Worm (Caenorhabditis elegans) whole organism, L1 larva: Measurements from ENCODE around the gene pals-29.
"Not testable (repeated sequence)": the region's sequence is repeated elsewhere in the genome, so short reads cannot be mapped to it uniquely, and the experiment has no call there.

Experiments
- C04F5.9 ChIP-seq: sonication (generic microtip); optimal IDR thresholded peaks from 2 replicates; lab custom pipeline; 2016; ENCODE audit warnings: missing genetic modification characterization, missing compliant biosample characterization
- C16A3.4 ChIP-seq: fragments of 150-350 bp; optimal IDR thresholded peaks from 2 replicates; lab custom pipeline; 2014; ENCODE audit warnings: missing biosample characterization, missing genetic modification characterization
- C34B4.2 ChIP-seq: sonication (generic microtip); optimal IDR thresholded peaks from 2 replicates; lab custom pipeline; 2017; ENCODE audit warnings: mild to moderate bottlenecking, missing genetic modification characterization, missing compliant biosample characterization
- alr-1 ChIP-seq: fragments of 200-800 bp; sonication (Bioruptor generic); optimal IDR thresholded peaks from 2 replicates; lab custom pipeline; 2018; ENCODE audit warnings: borderline replicate concordance, mild to moderate bottlenecking, missing genetic modification characterization, missing compliant biosample characterization
- ceh-63 ChIP-seq: fragments of 200-800 bp; sonication (Bioruptor generic); optimal IDR thresholded peaks from 2 replicates; lab custom pipeline; 2018; ENCODE audit warnings: mild to moderate bottlenecking, missing genetic modification characterization, missing compliant biosample characterization
- ceh-82 ChIP-seq, 3 experiments: fragments of 150-350 bp in 1 of 3; sonication (generic microtip) in 2 of 3; optimal IDR thresholded peaks; 2 replicates each; lab custom pipeline; 2014 to 2017; ENCODE audit warnings: missing biosample characterization in 3 of 3, missing genetic modification characterization in 3 of 3
- ceh-88 ChIP-seq: fragments of 200-800 bp; sonication (Bioruptor generic); IDR thresholded peaks from 2 replicates; pipeline ENCODE4 v1.3.6; 2022; ENCODE audit warnings: missing genetic modification characterization, missing compliant biosample characterization
- ceh-90 ChIP-seq: sonication (generic microtip); optimal IDR thresholded peaks from 2 replicates; lab custom pipeline; 2016; ENCODE audit warnings: missing genetic modification characterization, missing compliant biosample characterization
- ces-1 ChIP-seq: fragments of 150-350 bp; optimal IDR thresholded peaks from 2 replicates; lab custom pipeline; 2014; ENCODE audit warnings: missing biosample characterization, missing genetic modification reagents, missing genetic modification characterization
- efl-1 ChIP-seq, 4 experiments: fragments of 150-350 bp; optimal IDR thresholded peaks in 3 of 4; peaks in 1 of 4; 1 replicate in 1 of 4; 2 replicates in 3 of 4; lab custom pipeline; 2014; ENCODE audit warnings: missing biosample characterization in 2 of 4, missing genetic modification characterization in 2 of 4, missing genetic modification reagents in 2 of 4
- elt-3 ChIP-seq, 6 experiments: fragments of 150-350 bp in 1 of 6; sonication (generic microtip); optimal IDR thresholded peaks; 2 replicates each; lab custom pipeline; 2017 to 2018; ENCODE audit warnings: missing biosample characterization in 6 of 6, missing genetic modification characterization in 6 of 6, inconsistent platforms in 1 of 6
- fkh-10 ChIP-seq: sonication (generic microtip); optimal IDR thresholded peaks from 2 replicates; lab custom pipeline; 2017; ENCODE audit warnings: missing biosample characterization, missing genetic modification reagents, missing genetic modification characterization
- fkh-4 ChIP-seq: sonication (generic microtip); optimal IDR thresholded peaks from 2 replicates; lab custom pipeline; 2016; ENCODE audit warnings: missing compliant biosample characterization, missing genetic modification characterization, borderline replicate concordance
- hlh-4 ChIP-seq: sonication (generic microtip); optimal IDR thresholded peaks from 2 replicates; lab custom pipeline; 2016; ENCODE audit warnings: mild to moderate bottlenecking, missing genetic modification characterization, missing compliant biosample characterization
- isw-1 ChIP-seq: fragments of 200-800 bp; sonication (Bioruptor generic); IDR thresholded peaks from 2 replicates; pipeline ENCODE4 v1.3.6; 2022; ENCODE audit warnings: missing genetic modification characterization, missing compliant biosample characterization
- lin-13 ChIP-seq: fragments of 150-350 bp; optimal IDR thresholded peaks from 2 replicates; lab custom pipeline; 2014; ENCODE audit warnings: missing biosample characterization, missing genetic modification reagents, missing genetic modification characterization
- lin-15B ChIP-seq: fragments of 150-350 bp; sonication (generic microtip); optimal IDR thresholded peaks from 3 replicates; lab custom pipeline; 2014; ENCODE audit warnings: missing biosample characterization, missing genetic modification characterization
- lin-35 ChIP-seq, 2 experiments: fragments of 150-350 bp; optimal IDR thresholded peaks; 2 replicates each; lab custom pipeline; 2014; ENCODE audit warnings: missing biosample characterization in 2 of 2, missing genetic modification characterization in 2 of 2, missing genetic modification reagents in 2 of 2
- lin-39 ChIP-seq: fragments of 150-350 bp; optimal IDR thresholded peaks from 2 replicates; lab custom pipeline; 2014; ENCODE audit warnings: missing biosample characterization, missing genetic modification reagents, missing genetic modification characterization
- lir-3 ChIP-seq: sonication (generic microtip); optimal IDR thresholded peaks from 2 replicates; lab custom pipeline; 2016; ENCODE audit warnings: mild to moderate bottlenecking, missing genetic modification characterization, moderate library complexity, missing compliant biosample characterization; ENCODE audit not compliant: poor library complexity
- lsy-2 ChIP-seq, 2 experiments: fragments of 150-350 bp; optimal IDR thresholded peaks; 2 replicates each; lab custom pipeline; 2014; ENCODE audit warnings: missing biosample characterization in 2 of 2, missing genetic modification characterization in 2 of 2
- mab-9 ChIP-seq: fragments of 200-800 bp; sonication (Bioruptor generic); IDR thresholded peaks from 2 replicates; pipeline ENCODE4 v1.3.6; 2022; ENCODE audit warnings: missing genetic modification reagents, missing genetic modification characterization, missing compliant biosample characterization
- mdl-1 ChIP-seq, 2 experiments: fragments of 150-350 bp; optimal IDR thresholded peaks; 2 replicates each; lab custom pipeline; 2014 to 2017; ENCODE audit warnings: missing biosample characterization in 2 of 2, missing genetic modification characterization in 2 of 2, inconsistent platforms in 1 of 2
- mef-2 ChIP-seq: fragments of 150-350 bp; optimal IDR thresholded peaks from 2 replicates; lab custom pipeline; 2014; ENCODE audit warnings: missing biosample characterization, missing genetic modification characterization
- nhr-11 ChIP-seq: fragments of 150-350 bp; optimal IDR thresholded peaks from 2 replicates; lab custom pipeline; 2014; ENCODE audit warnings: missing biosample characterization, missing genetic modification characterization
- nhr-12 ChIP-seq: sonication (generic microtip); optimal IDR thresholded peaks from 2 replicates; lab custom pipeline; 2017; ENCODE audit warnings: missing biosample characterization, missing genetic modification characterization
- nhr-20 ChIP-seq: sonication (generic microtip); optimal IDR thresholded peaks from 2 replicates; lab custom pipeline; 2016; ENCODE audit warnings: mild to moderate bottlenecking, missing genetic modification characterization, missing compliant biosample characterization
- nhr-76 ChIP-seq: sonication (generic microtip); optimal IDR thresholded peaks from 2 replicates; lab custom pipeline; 2017; ENCODE audit warnings: missing biosample characterization, missing genetic modification characterization
- nhr-77 ChIP-seq: fragments of 150-350 bp; optimal IDR thresholded peaks from 2 replicates; lab custom pipeline; 2014; ENCODE audit warnings: missing biosample characterization, missing genetic modification characterization
- nhr-85 ChIP-seq: sonication (generic microtip); peaks from one replicate; lab custom pipeline; 2016; ENCODE audit warnings: missing genetic modification characterization, inconsistent platforms, missing compliant biosample characterization
- pag-3 ChIP-seq: sonication (generic microtip); optimal IDR thresholded peaks from 2 replicates; lab custom pipeline; 2017; ENCODE audit warnings: missing genetic modification characterization, mild to moderate bottlenecking, missing compliant biosample characterization, antibody characterized with exemption, borderline replicate concordance; ENCODE audit not compliant: insufficient read depth
- pax-3 ChIP-seq: fragments of 200-800 bp; sonication (Bioruptor generic); optimal IDR thresholded peaks from 2 replicates; lab custom pipeline; 2018; ENCODE audit warnings: mild to moderate bottlenecking, missing genetic modification characterization, moderate library complexity, missing compliant biosample characterization
- snpc-4 ChIP-seq: fragments of 150-350 bp; optimal IDR thresholded peaks from 2 replicates; lab custom pipeline; 2014; ENCODE audit warnings: missing biosample characterization, missing genetic modification characterization
- tbx-2 ChIP-seq: sonication (generic microtip); optimal IDR thresholded peaks from 2 replicates; lab custom pipeline; 2016; ENCODE audit warnings: missing genetic modification characterization, missing compliant biosample characterization
- unc-86 ChIP-seq: sonication (generic microtip); optimal IDR thresholded peaks from 2 replicates; lab custom pipeline; 2016; ENCODE audit warnings: missing genetic modification characterization, missing compliant biosample characterization
- vab-15 ChIP-seq: sonication (generic microtip); optimal IDR thresholded peaks from 2 replicates; lab custom pipeline; 2017; ENCODE audit warnings: missing genotype, mild to moderate bottlenecking, missing genetic modification characterization, missing compliant biosample characterization

Gene pals-29

DNA sequence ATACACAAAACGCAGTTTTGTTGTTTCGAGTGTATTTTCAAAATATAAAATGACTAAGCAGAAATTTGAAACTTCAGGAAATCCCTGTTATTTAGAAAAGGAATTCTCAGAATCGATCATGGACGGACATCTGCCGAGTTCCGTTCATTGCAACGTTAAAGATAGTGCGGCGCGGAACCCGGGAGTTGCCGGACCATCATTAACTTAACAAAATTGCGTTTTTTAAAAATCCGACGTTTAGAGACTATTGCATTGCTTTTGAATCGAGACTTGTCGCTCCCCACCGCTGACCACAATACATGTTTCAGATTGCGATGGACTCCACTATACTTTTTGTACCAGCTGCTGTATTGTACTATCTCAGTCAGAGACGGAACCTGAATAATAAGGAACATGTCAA is 12.4 kb downstream of the pals-29 start:
- no peak for TF ChIP-seq nhr-76 (tag; lab: Kevin White, UChicago)
- no peak for TF ChIP-seq lsy-2 (tag; optimal IDR thresholded peaks at IDR 0.05; lab: Kevin White, UChicago)
- TF ChIP-seq ceh-88 (GFP tag; lab: Robert Waterston, UW), result no peak
- no peak for TF ChIP-seq ces-1 (GFP tag; lab: Kevin White, UChicago)
- TF ChIP-seq hlh-4 (tag; lab: Kevin White, UChicago), result no peak
- TF ChIP-seq nhr-12, result no peak
- no peak for TF ChIP-seq isw-1 (GFP tag; lab: Robert Waterston, UW)
- no peak for TF ChIP-seq C04F5.9
- no peak for TF ChIP-seq fkh-4 (tag; lab: Kevin White, UChicago)
- no peak for TF ChIP-seq mdl-1 (tag; optimal IDR thresholded peaks at IDR 0.05; lab: Kevin White, UChicago)
- TF ChIP-seq ceh-63 (GFP tag; lab: Kevin White, UChicago), result no peak
- no peak for TF ChIP-seq nhr-85 (tag; lab: Kevin White, UChicago)
- TF ChIP-seq nhr-11 (tag; lab: Kevin White, UChicago), result no peak
- no peak for TF ChIP-seq C34B4.2 (tag; lab: Kevin White, UChicago)
- TF ChIP-seq lin-15B, result no peak
- no peak for TF ChIP-seq snpc-4
- no peak for TF ChIP-seq elt-3 (tag; optimal IDR thresholded peaks at IDR 0.05; lab: Kevin White, UChicago)
- TF ChIP-seq lin-13, result no peak
- TF ChIP-seq ceh-90, result no peak
- TF ChIP-seq pax-3 (tag; lab: Kevin White, UChicago), result no peak

DNA sequence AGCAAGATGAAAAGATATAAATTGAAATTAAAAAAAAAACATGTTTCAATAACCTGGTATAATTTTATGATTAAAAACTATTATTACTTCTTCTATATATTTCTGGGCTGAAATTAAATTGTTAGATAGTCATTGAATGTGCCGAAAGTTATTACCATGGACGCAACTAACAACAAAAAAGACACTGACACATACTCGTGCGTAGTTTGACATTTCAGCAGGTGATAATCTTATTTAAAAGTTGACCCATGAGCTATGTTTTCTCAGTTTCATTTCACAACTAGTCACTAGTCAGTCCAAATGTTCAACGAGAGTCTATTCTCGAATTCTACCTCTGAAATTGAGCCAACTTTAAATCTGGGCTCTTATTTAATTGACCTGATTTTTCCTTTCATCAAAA is 13.7 kb downstream of the pals-29 start, which contains the start of gene T27E7.3:
T27E7.3 (plus strand) TSS at position 301 of the 400 bp plus-strand sequence.
- TF ChIP-seq mdl-1 (tag; optimal IDR thresholded peaks at IDR 0.05; lab: Kevin White, UChicago) (no peak), nhr-20 (tag; lab: Kevin White, UChicago) (no peak), C04F5.9 (no peak), C34B4.2 (tag; lab: Kevin White, UChicago) (no peak), C16A3.4 (no peak), ces-1 (GFP tag; lab: Kevin White, UChicago) (no peak), snpc-4 (no peak), elt-3 (tag; optimal IDR thresholded peaks at IDR 0.05; lab: Kevin White, UChicago) (no peak), ceh-82 (tag; optimal IDR thresholded peaks at IDR 0.05; lab: Kevin White, UChicago) (no peak), alr-1 (tag; lab: Kevin White, UChicago) (no peak), fkh-4 (tag; lab: Kevin White, UChicago) (no peak), vab-15 (tag; lab: Kevin White, UChicago) (no peak), pag-3 (tag; lab: Kevin White, UChicago) (no peak), ceh-88 (GFP tag; lab: Robert Waterston, UW) (no peak), lir-3 (no peak), tbx-2 (tag; lab: Kevin White, UChicago) (no peak), lin-39 (tag; lab: Kevin White, UChicago) (no peak), ceh-90 (no peak), mef-2 (tag; lab: Kevin White, UChicago) (no peak), nhr-85 (tag; lab: Kevin White, UChicago) (no peak)

DNA sequence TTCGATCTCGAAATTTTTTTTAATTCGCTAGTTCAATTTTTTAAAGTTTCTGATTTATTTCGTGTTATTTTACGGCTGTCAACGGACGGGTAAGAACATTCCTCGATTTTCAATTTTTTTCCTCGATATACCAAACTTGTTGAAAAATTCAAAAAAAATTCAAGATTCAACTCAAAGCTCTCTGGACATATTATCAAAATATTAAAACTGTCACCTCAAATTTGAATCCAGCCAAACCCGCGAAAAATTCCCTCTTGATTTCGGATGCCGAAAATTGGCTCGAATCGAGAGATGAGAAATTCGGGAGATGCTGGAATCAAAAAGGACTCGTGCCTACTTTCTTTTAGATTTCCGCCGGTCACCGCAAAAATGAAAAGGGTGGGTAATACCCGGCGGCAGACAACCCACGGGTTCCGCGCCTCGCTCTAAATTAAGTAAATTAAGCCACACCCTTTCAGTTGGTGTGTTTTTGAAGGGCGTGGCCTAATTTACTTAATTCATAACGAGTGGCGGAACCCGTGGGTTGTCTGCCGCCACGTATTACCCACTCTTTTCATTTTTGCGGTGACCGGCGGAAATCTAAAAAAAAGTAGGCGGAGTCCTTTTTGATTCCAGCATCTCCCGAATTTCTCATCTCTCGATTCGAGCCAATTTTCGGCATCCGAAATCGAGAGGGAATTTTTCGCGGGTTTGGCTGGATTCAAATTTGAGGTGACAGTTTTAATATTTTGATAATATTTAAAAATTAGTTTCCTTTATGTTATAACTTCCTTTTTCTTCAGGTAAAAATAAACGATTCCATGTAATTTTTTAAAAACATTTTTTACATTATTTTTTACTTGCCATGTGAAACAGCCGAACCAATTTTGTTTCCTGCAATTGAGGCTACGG is 16.9 kb downstream of the pals-29 start:
- not testable (repeated sequence) for TF ChIP-seq efl-1 (optimal IDR thresholded peaks at IDR 0.05; lab: Kevin White, UChicago)
- peak in 1 of 2 experiments; percentile 57 for TF ChIP-seq efl-1 (GFP tag; optimal IDR thresholded peaks at IDR 0.05 in 1 of 2; lab: Kevin White, UChicago)

DNA sequence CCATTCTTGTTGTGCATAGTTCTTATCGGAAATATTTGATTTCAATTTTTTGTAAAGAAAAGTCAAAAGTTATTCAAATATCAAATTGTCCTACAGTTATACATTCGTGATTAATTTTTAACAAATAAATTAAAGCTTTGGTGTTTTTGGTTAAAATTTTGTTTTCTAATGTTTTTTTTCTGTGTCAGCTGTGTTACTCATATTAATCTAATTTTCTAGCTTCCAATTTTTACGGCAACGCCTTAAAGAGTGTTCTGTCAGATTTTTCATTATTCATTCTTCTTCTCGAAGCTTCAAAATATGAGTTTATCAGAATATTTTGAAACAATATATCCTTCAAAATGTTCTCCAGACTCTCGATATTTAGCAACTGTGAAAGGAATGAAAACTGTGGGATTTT is 18.8 kb downstream of the pals-29 start, which contains the start of gene srh-63:
srh-63 (plus strand) TSS at position 301 of the 400 bp plus-strand sequence.
- TF ChIP-seq fkh-10 (GFP tag; lab: Kevin White, UChicago), result no peak
- no peak for TF ChIP-seq nhr-77 (tag; lab: Kevin White, UChicago)
- no peak for TF ChIP-seq ceh-82 (tag; optimal IDR thresholded peaks at IDR 0.05; lab: Kevin White, UChicago)
- no peak for TF ChIP-seq C34B4.2 (tag; lab: Kevin White, UChicago)
- TF ChIP-seq ceh-90, result no peak
- no peak for TF ChIP-seq hlh-4 (tag; lab: Kevin White, UChicago)
- no peak for TF ChIP-seq mab-9 (GFP tag; lab: Robert Waterston, UW)
- no peak for TF ChIP-seq lin-35 (GFP tag; optimal IDR thresholded peaks at IDR 0.05; lab: Kevin White, UChicago)
- no peak for TF ChIP-seq unc-86 (tag; lab: Kevin White, UChicago)
